Fruit fly (Drosophila melanogaster) whole organism: ENCODE results near the gene CG4887.

ENCODE experiments used
- CG8478 ChIP-seq: fragments of >200 bp; optimal IDR thresholded peaks from 2 replicates; lab custom pipeline; 2018; ENCODE audit warnings: inconsistent platforms
- Dll ChIP-seq: fragments of >200 bp; optimal IDR thresholded peaks from 2 replicates; lab custom pipeline; 2017
- EcR ChIP-seq, 2 experiments: fragments of >200 bp; optimal IDR thresholded peaks; 2 replicates each; lab custom pipeline; 2017; ENCODE audit warnings: missing biosample characterization in 2 of 2, missing genetic modification characterization in 2 of 2, missing genetic modification reagents in 2 of 2
- pan ChIP-seq: fragments of >200 bp; optimal IDR thresholded peaks from 2 replicates; lab custom pipeline; 2017
- psq ChIP-seq: fragments of >200 bp; optimal IDR thresholded peaks from 2 replicates; lab custom pipeline; 2017
- usp ChIP-seq: fragments of >200 bp; optimal IDR thresholded peaks from 2 replicates; lab custom pipeline; 2017; ENCODE audit warnings: missing biosample characterization, missing genetic modification characterization, mixed read lengths

Gene CG4887

DNA sequence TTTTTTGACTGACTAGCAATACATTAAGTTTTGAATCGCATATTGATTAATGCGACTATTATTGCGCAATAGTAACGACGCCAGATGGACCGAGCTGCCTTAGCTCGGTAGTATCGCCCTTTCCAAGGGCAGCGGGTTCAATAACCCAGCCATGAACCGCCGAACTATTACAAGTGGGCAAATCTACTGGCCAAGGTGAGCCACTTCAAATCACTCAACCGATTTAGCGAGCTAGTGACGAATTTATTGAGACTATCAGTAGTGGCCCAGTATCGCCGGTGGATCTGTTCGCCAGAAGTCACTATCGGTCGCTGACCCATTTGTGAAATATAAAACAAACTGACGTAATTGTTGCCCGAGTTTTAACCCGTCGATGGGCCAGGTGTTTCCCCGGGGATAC, 45.7 kb downstream of the CG4887 start:
- TF ChIP-seq CG8478 (lab: Kevin White, UChicago) (no peak), psq (no peak), EcR (GFP tag; optimal IDR thresholded peaks at IDR 0.05; lab: Kevin White, UChicago) (no peak), pan (lab: Kevin White, UChicago) (no peak), usp (GFP tag; lab: Kevin White, UChicago) (no peak), Dll (lab: Kevin White, UChicago) (no peak)

DNA sequence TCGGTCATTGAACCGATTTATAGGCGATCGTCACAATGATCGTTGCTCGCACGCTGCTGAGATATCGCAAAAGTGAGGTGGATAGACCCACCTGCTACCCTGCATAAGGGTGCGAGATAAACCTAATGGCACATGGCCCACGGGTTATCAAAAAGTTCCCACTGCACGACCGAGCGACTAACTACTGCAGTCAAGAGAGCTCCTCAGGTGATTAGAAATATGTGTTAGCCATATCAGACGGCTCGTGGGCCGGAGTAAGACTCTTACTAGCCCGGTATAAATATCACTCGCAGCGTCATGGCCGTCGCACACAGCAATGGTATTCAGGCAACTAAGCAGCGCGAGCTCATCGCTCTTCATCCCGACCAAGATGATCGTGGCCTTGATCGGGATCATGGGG, 46.2 kb downstream of the CG4887 start, which contains the start of gene CG42329:
CG42329 (plus strand) TSS at position 301 of the 400 bp plus-strand sequence.
- TF ChIP-seq Dll (lab: Kevin White, UChicago) (no peak), pan (lab: Kevin White, UChicago) (no peak), psq (no peak), CG8478 (lab: Kevin White, UChicago) (no peak), EcR (GFP tag; optimal IDR thresholded peaks at IDR 0.05; lab: Kevin White, UChicago) (no peak), usp (GFP tag; lab: Kevin White, UChicago) (no peak)
